Worm (Caenorhabditis elegans) whole organism, late embryonic: ENCODE measurements around the gene let-756.

Experiments
- Y22D7AL.16 ChIP-seq: sonication (generic microtip); optimal IDR thresholded peaks from 2 replicates; lab custom pipeline; 2016; ENCODE audit warnings: missing genetic modification characterization, missing compliant biosample characterization
- ceh-48 ChIP-seq: sonication (generic microtip); optimal IDR thresholded peaks from 2 replicates; lab custom pipeline; 2016; ENCODE audit warnings: missing genetic modification characterization, inconsistent platforms, missing compliant biosample characterization
- hlh-15 ChIP-seq: sonication (generic microtip); optimal IDR thresholded peaks from 2 replicates; lab custom pipeline; 2016; ENCODE audit warnings: missing genetic modification characterization, missing compliant biosample characterization
- nhr-11 ChIP-seq: fragments of 150-350 bp; optimal IDR thresholded peaks from 2 replicates; lab custom pipeline; 2014; ENCODE audit warnings: missing biosample characterization, missing genetic modification characterization
- nhr-232 ChIP-seq: sonication (generic microtip); optimal IDR thresholded peaks from 2 replicates; lab custom pipeline; 2016; ENCODE audit warnings: missing genetic modification characterization, missing compliant biosample characterization
- pag-3 ChIP-seq: sonication (generic microtip); optimal IDR thresholded peaks from 2 replicates; lab custom pipeline; 2016; ENCODE audit warnings: missing compliant biosample characterization, missing genetic modification characterization, borderline replicate concordance
- pha-4 ChIP-seq: fragments of 150-350 bp; optimal IDR thresholded peaks from 2 replicates; lab custom pipeline; 2018; ENCODE audit warnings: missing biosample characterization, missing genetic modification reagents, missing genetic modification characterization
- sox-2 ChIP-seq: fragments of 200-800 bp; sonication (Bioruptor generic); IDR thresholded peaks from 2 replicates; pipeline ENCODE4 v1.3.6; 2022; ENCODE audit warnings: missing genetic modification reagents, missing genetic modification characterization, missing compliant biosample characterization
- tbx-2 ChIP-seq: sonication (generic microtip); optimal IDR thresholded peaks from 2 replicates; lab custom pipeline; 2016; ENCODE audit warnings: missing genetic modification characterization, missing compliant biosample characterization

DNA sequence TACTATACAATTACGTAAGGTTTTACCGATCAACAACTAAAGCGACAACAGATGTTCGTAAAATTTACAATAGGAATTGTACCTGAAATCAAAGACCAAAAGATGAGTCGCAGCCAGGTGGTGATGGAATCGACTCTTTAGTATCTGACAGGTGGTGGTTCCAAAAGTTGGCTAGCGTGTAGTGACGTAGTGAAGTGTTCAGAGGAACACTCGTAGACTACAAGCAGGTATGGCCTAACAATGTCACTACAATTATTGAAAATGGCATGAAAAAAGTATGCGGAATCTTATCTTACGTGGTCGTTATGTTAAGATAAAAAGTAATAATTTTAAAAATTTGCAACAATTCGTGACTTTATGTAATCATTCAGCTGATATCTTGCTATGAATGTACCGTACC is 14.5 kb downstream of the let-756 start:
- TF ChIP-seq pha-4 (no peak), nhr-232 (tag; lab: Kevin White, UChicago) (no peak), tbx-2 (tag; lab: Kevin White, UChicago) (no peak), nhr-11 (tag; lab: Kevin White, UChicago) (no peak), hlh-15 (no peak), pag-3 (tag; lab: Kevin White, UChicago) (no peak), ceh-48 (tag; lab: Kevin White, UChicago) (no peak), sox-2 (GFP tag; lab: Robert Waterston, UW) (no peak), Y22D7AL.16 (no peak)
